Fruit fly (Drosophila melanogaster): ENCODE data around the gene HP1D3csd.

The HP1D3csd gene

dm6 chrX:19153288-19154130 is 36.5 kb upstream of the HP1D3csd start:
- TF ChIP-seq fru (GFP tag; optimal IDR thresholded peaks at IDR 0.05) (peak; percentile 49), Vsx2 (GFP tag; optimal IDR thresholded peaks at IDR 0.05; ENCODE audit: partially characterized antibody) (peak; percentile 38), foxo (GFP tag; optimal IDR thresholded peaks at IDR 0.05) (no peak), h (GFP tag; optimal IDR thresholded peaks at IDR 0.05) (peak; percentile 57), sv (GFP tag; optimal IDR thresholded peaks at IDR 0.05) (no peak), psq (GFP tag; optimal IDR thresholded peaks at IDR 0.05) (no peak), OdsH (GFP tag; optimal IDR thresholded peaks at IDR 0.05) (no peak), br (GFP tag; optimal IDR thresholded peaks at IDR 0.05) (peak; percentile 15), Hr78 (GFP tag; optimal IDR thresholded peaks at IDR 0.05) (no peak), Rel (GFP tag; optimal IDR thresholded peaks at IDR 0.05) (peak; percentile 69), Rel (tag; optimal IDR thresholded peaks at IDR 0.05) (peak; percentile 62), dmrt93B (GFP tag; optimal IDR thresholded peaks at IDR 0.05) (no peak), HLH106 (tag; optimal IDR thresholded peaks at IDR 0.05) (no peak), woc (GFP tag; optimal IDR thresholded peaks at IDR 0.05) (no peak), tai (GFP tag; optimal IDR thresholded peaks at IDR 0.05) (no peak), Hnf4 (GFP tag; optimal IDR thresholded peaks at IDR 0.05) (peak; percentile 30), dl (GFP tag; optimal IDR thresholded peaks at IDR 0.05; ENCODE audit: insufficient read depth in 1 of 2, partially characterized antibody in 2 of 2) (peak; percentile 91 to 92), Myc (optimal IDR thresholded peaks at IDR 0.05) (no peak), Mio (GFP tag; optimal IDR thresholded peaks at IDR 0.05) (no peak), Jra (GFP tag; optimal IDR thresholded peaks at IDR 0.05) (peak; percentile 93), Dfd (GFP tag; optimal IDR thresholded peaks at IDR 0.05) (no peak), dsf (GFP tag; optimal IDR thresholded peaks at IDR 0.05; ENCODE audit: borderline replicate concordance) (no peak), usp (GFP tag; optimal IDR thresholded peaks at IDR 0.05) (no peak), GATAd (GFP tag; optimal IDR thresholded peaks at IDR 0.05) (no peak), lola (GFP tag; optimal IDR thresholded peaks at IDR 0.05) (no peak), brk (GFP tag; optimal IDR thresholded peaks at IDR 0.05) (no peak), CrebA (GFP tag; optimal IDR thresholded peaks at IDR 0.05; ENCODE audit: borderline replicate concordance) (peak; percentile 33), Abd-B (GFP tag; optimal IDR thresholded peaks at IDR 0.05) (no peak), pan (optimal IDR thresholded peaks at IDR 0.05) (no peak), sage (GFP tag; optimal IDR thresholded peaks at IDR 0.05) (no peak), CG9705 (GFP tag; optimal IDR thresholded peaks at IDR 0.05) (no peak), jim (GFP tag; optimal IDR thresholded peaks at IDR 0.05) (no peak), Sp1 (GFP tag; optimal IDR thresholded peaks at IDR 0.05) (peak; percentile 23), Hr83 (GFP tag; optimal IDR thresholded peaks at IDR 0.05; ENCODE audit: poor library complexity, severe bottlenecking) (no peak), N (GFP tag; optimal IDR thresholded peaks at IDR 0.05) (no peak), ey (GFP tag; optimal IDR thresholded peaks at IDR 0.05) (no peak), CG32264 (GFP tag; optimal IDR thresholded peaks at IDR 0.05) (no peak), rgr (GFP tag; optimal IDR thresholded peaks at IDR 0.05) (no peak), Dif (GFP tag; optimal IDR thresholded peaks at IDR 0.05; ENCODE audit: partially characterized antibody) (peak; percentile 91)

dm6 chrX:19154249-19154648 is 35.8 kb upstream of the HP1D3csd start:
- no peak for TF ChIP-seq ey (GFP tag; optimal IDR thresholded peaks at IDR 0.05)
- TF ChIP-seq dsf (GFP tag; optimal IDR thresholded peaks at IDR 0.05; ENCODE audit: borderline replicate concordance) = no peak
- no peak for TF ChIP-seq OdsH (GFP tag; optimal IDR thresholded peaks at IDR 0.05)
- no peak for TF ChIP-seq tai (GFP tag; optimal IDR thresholded peaks at IDR 0.05)
- TF ChIP-seq pan (optimal IDR thresholded peaks at IDR 0.05) = no peak
- TF ChIP-seq HLH106 (tag; optimal IDR thresholded peaks at IDR 0.05) = no peak

Data from whole organism, wandering third instar larva.